Worm (Caenorhabditis elegans): ENCODE results near the gene C16C10.1.

C16C10.1 gene

ce11 chrIII:4157298-4157697, 23.9 kb downstream of the C16C10.1 start, which contains the start of gene C16C10.9:
Gene C16C10.9, minus strand, starts transcription at chrIII:4157398.
- no peak for TF ChIP-seq unc-62 (GFP tag; optimal IDR thresholded peaks at IDR 0.05 in 1 of 2)
- no peak for TF ChIP-seq unc-62 (tag; optimal IDR thresholded peaks at IDR 0.05)
- no peak for TF ChIP-seq spr-1 (tag; optimal IDR thresholded peaks at IDR 0.05)
- TF ChIP-seq Y75B8A.6 (GFP tag; IDR thresholded peaks at IDR 0.05) = no peak
- no peak for TF ChIP-seq zip-2 (tag; optimal IDR thresholded peaks at IDR 0.05)
- no peak for TF ChIP-seq Y48G9A.11 (GFP tag; IDR thresholded peaks at IDR 0.05)
- TF ChIP-seq daf-16 (GFP tag; optimal IDR thresholded peaks at IDR 0.05) = no peak
- no peak for TF ChIP-seq daf-16 (tag; optimal IDR thresholded peaks at IDR 0.05)
- TF ChIP-seq zfp-2 (tag; optimal IDR thresholded peaks at IDR 0.05) = no peak
- no peak for TF ChIP-seq daf-8 (GFP tag; IDR thresholded peaks at IDR 0.05)
- TF ChIP-seq T20F7.1 (GFP tag; optimal IDR thresholded peaks at IDR 0.05) = no peak
- no peak for TF ChIP-seq F49E8.2 (tag; optimal IDR thresholded peaks at IDR 0.05; ENCODE audit: borderline replicate concordance)
- no peak for TF ChIP-seq F26F4.8 (GFP tag; conservative IDR thresholded peaks at IDR 0.05)
- TF ChIP-seq lin-15B (tag; optimal IDR thresholded peaks at IDR 0.05) = no peak
- no peak for TF ChIP-seq cey-2 (tag; optimal IDR thresholded peaks at IDR 0.05; ENCODE audit: borderline replicate concordance, insufficient read depth)
- no peak for TF ChIP-seq nhr-41 (GFP tag; IDR thresholded peaks at IDR 0.05)
- no peak for TF ChIP-seq hlh-11 (tag; optimal IDR thresholded peaks at IDR 0.05)
- no peak for TF ChIP-seq hmg-1.1 (GFP tag; IDR thresholded peaks at IDR 0.05)
- no peak for TF ChIP-seq ceh-28 (tag; optimal IDR thresholded peaks at IDR 0.05)
- no peak for TF ChIP-seq ceh-82 (tag; optimal IDR thresholded peaks at IDR 0.05)

DNA sequence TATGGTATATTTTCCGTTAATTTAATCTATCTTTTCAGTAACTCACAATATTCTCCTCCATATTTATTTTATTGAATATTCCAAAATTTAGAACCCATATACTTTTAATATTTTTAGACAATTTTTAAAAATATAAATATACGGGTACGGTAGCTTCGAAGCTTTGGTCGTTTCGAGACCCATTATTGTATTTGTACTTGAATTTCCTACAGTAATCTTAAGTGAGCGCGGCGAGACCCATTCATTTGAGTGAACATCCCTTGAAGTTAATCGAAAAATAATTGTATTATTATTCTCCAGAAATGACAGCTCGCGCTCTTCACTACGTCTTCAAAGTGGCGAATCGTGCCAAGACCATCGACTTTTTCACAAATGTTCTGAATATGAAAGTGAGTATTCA, 27.9 kb downstream of the C16C10.1 start, which contains the start of gene glod-4:
Gene glod-4, plus strand, starts transcription at position 301 of the 400 bp plus-strand sequence.
- no peak for TF ChIP-seq mxl-2 (GFP tag; conservative IDR thresholded peaks at IDR 0.05)
- no peak for TF ChIP-seq Y75B8A.6 (GFP tag; IDR thresholded peaks at IDR 0.05)
- TF ChIP-seq nhr-48 (tag; optimal IDR thresholded peaks at IDR 0.05) = no peak
- TF ChIP-seq egl-27 (tag; optimal IDR thresholded peaks at IDR 0.05) = no peak
- no peak for TF ChIP-seq daf-12 (tag; optimal IDR thresholded peaks at IDR 0.05)
- no peak for TF ChIP-seq nhr-11 (tag; optimal IDR thresholded peaks at IDR 0.05)
- TF ChIP-seq lsy-2 (tag; optimal IDR thresholded peaks at IDR 0.05) = peak in 1 of 2 experiments; percentile 41
- TF ChIP-seq ces-1 (GFP tag; optimal IDR thresholded peaks at IDR 0.05) = no peak

- TF ChIP-seq lim-7 (GFP tag; IDR thresholded peaks at IDR 0.05) = 0 out of 2 replicates have a peak, but pooled peaks have one; percentile 27
- peak; percentile 6 for TF ChIP-seq duxl-1 (tag; optimal IDR thresholded peaks at IDR 0.05; ENCODE audit: poor library complexity)
- TF ChIP-seq lin-38 (GFP tag; IDR thresholded peaks at IDR 0.05) = peak; percentile 21; the same call in 1 of the 2 replicates
- TF ChIP-seq T20F7.1 (GFP tag; optimal IDR thresholded peaks at IDR 0.05) = peak; percentile 49
- TF ChIP-seq dmd-8 (GFP tag; IDR thresholded peaks at IDR 0.05) = no peak
- TF ChIP-seq ctbp-1 (GFP tag; IDR thresholded peaks at IDR 0.05) = 0 out of 2 replicates have a peak, but pooled peaks have one; percentile 22
- TF ChIP-seq ZK337.2 (GFP tag; IDR thresholded peaks at IDR 0.05) = no peak
- TF ChIP-seq ama-1 (optimal IDR thresholded peaks at IDR 0.05) = peak; percentile 65
- 0 out of 2 replicates have a peak, but pooled peaks have one; percentile 16 for TF ChIP-seq zfp-3 (GFP tag; conservative IDR thresholded peaks at IDR 0.05)
- no peak for TF ChIP-seq Y48G9A.11 (GFP tag; IDR thresholded peaks at IDR 0.05)
Observed at ce11 chrIII:4152828-4153227, 28.4 kb downstream of the C16C10.1 start.

DNA sequence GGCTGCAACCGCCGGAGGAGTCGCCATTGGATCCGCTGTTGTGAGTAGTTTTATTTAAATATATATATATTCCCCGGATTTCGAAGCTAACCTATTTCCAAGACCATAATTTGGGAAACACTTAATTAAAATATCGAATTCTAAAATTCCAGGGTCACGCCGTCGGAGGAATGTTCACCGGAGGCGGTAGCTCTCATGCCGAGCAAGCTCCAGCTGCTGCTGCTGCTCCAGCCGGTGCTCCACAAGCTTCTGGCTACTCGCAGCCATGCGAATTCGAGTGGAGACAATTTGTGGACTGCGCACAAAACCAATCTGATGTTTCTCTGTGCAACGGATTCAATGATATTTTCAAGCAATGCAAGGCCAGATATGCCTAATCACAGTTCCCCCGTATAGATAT, 28.9 kb downstream of the C16C10.1 start:
- TF ChIP-seq ZK337.2 (GFP tag; IDR thresholded peaks at IDR 0.05) (no peak), set-16 (GFP tag; IDR thresholded peaks at IDR 0.05) (peak; percentile 70)
